Worm (Caenorhabditis elegans) whole organism, mixed stage, embryonic: ENCODE results near the gene srh-257.

ENCODE experiments used
- bed-3 ChIP-seq: fragments of 200-800 bp; sonication (Bioruptor generic); optimal IDR thresholded peaks from 3 replicates; lab custom pipeline; 2018; ENCODE audit warnings: mild to moderate bottlenecking, missing genetic modification characterization, moderate library complexity, missing compliant biosample characterization
- ces-1 ChIP-seq: fragments of 150-350 bp; optimal IDR thresholded peaks from 2 replicates; lab custom pipeline; 2014; ENCODE audit warnings: missing biosample characterization, missing genetic modification reagents, missing genetic modification characterization
- elt-1 ChIP-seq: sonication (generic microtip); optimal IDR thresholded peaks from 2 replicates; lab custom pipeline; 2017; ENCODE audit warnings: missing genetic modification characterization, mild to moderate bottlenecking, missing compliant biosample characterization, antibody characterized with exemption, moderate library complexity, borderline replicate concordance; ENCODE audit not compliant: insufficient read depth
- mls-2 ChIP-seq: sonication (generic microtip); optimal IDR thresholded peaks from 2 replicates; lab custom pipeline; 2016; ENCODE audit warnings: mild to moderate bottlenecking, missing genetic modification characterization, moderate library complexity, missing compliant biosample characterization
- nhr-12 ChIP-seq: fragments of 150-350 bp; optimal IDR thresholded peaks from 2 replicates; lab custom pipeline; 2014; ENCODE audit warnings: missing biosample characterization, missing genetic modification characterization
- pha-4 ChIP-seq: fragments of 150-350 bp; optimal IDR thresholded peaks from 2 replicates; lab custom pipeline; 2018; ENCODE audit warnings: missing biosample characterization, missing genetic modification reagents, missing genetic modification characterization
- unc-120 ChIP-seq: sonication (generic microtip); optimal IDR thresholded peaks from 2 replicates; lab custom pipeline; 2017; ENCODE audit warnings: missing genetic modification characterization, missing compliant biosample characterization; ENCODE audit not compliant: poor library complexity, severe bottlenecking
- unc-39 ChIP-seq: fragments of 150-350 bp; optimal IDR thresholded peaks from 2 replicates; lab custom pipeline; 2014; ENCODE audit warnings: missing biosample characterization, missing genetic modification characterization
- unc-62 ChIP-seq: fragments of 150-350 bp; optimal IDR thresholded peaks from 2 replicates; lab custom pipeline; 2014; ENCODE audit warnings: missing biosample characterization, missing genetic modification reagents, missing genetic modification characterization

ce11 chrV:15459088-15459487 is 52.1 kb downstream of the srh-257 start, which contains the start of gene str-71:
- TF ChIP-seq mls-2 (tag; lab: Kevin White, UChicago) (no peak), bed-3 (GFP tag; lab: Kevin White, UChicago) (no peak), unc-39 (tag; lab: Kevin White, UChicago) (no peak), unc-120 (tag; lab: Kevin White, UChicago) (no peak), ces-1 (GFP tag; lab: Kevin White, UChicago) (no peak), elt-1 (tag; lab: Kevin White, UChicago) (no peak), unc-62 (GFP tag; lab: Kevin White, UChicago) (no peak), nhr-12 (tag; lab: Kevin White, UChicago) (no peak), pha-4 (no peak)
